Worm (Caenorhabditis elegans) whole organism, early embryonic: Measurements from ENCODE around the gene nlp-101.

Experiments used
- aly-1 ChIP-seq: sonication (generic microtip); optimal IDR thresholded peaks from 2 replicates; lab custom pipeline; 2016; ENCODE audit warnings: missing genetic modification characterization, missing compliant biosample characterization
- ama-1 ChIP-seq: fragments of 150-350 bp; optimal IDR thresholded peaks from 2 replicates; lab custom pipeline; 2014
- ceh-36 ChIP-seq: sonication (generic microtip); optimal IDR thresholded peaks from 2 replicates; lab custom pipeline; 2016; ENCODE audit warnings: missing genetic modification characterization, inconsistent platforms, missing compliant biosample characterization

DNA sequence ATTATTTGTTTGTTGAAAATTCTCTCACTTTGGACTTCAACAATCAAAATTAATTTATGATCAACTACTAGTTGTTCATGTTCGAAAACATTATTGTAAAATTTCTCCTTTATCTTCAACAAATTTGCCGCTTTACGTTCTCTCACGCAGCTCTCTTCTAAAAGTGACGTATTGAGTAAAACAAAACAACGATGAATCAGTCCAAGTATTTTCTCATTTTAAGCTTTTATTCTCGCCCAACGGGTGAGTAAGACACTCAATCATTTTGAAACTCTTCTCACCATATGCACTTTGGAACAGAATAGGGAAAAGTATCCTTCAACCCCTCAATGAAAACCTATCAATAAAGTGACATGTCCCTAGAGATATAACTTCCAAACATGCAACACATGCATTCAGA lies 34.7 kb downstream of the nlp-101 start:
- TF ChIP-seq aly-1 (no peak), ceh-36 (tag; lab: Kevin White, UChicago) (no peak), ama-1 (lab: Kevin White, UChicago) (no peak)
